Worm (Caenorhabditis elegans): ENCODE results near the gene ctns-1.

Gene ctns-1

DNA sequence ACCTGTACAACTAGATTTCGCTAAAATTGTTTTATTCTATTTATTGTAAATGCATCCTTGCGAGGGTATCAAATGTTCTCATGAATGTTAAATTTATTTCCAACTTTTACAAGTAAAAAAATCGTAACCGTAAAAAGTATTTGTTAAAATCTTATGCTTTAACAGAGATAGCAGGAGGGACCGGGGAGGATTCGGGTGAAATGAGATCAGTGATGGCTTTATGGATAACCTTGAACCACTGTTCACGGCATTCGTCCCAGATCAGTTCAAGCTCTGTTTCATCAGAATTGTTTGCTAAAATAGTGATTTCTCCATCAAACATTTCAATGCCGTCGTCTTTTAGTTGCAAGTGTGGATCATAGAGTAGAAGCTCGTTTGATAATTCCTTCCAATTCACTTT, 4.4 kb upstream of the ctns-1 start:
- TF ChIP-seq klf-2 (GFP tag; conservative IDR thresholded peaks at IDR 0.05): no peak
- no peak for TF ChIP-seq ztf-29 (GFP tag; IDR thresholded peaks at IDR 0.05)
- no peak for TF ChIP-seq med-1 (GFP tag; optimal IDR thresholded peaks at IDR 0.05; ENCODE audit: insufficient read depth)
- TF ChIP-seq flt-1 (GFP tag; IDR thresholded peaks at IDR 0.05): no peak
- TF ChIP-seq ref-1 (GFP tag; conservative IDR thresholded peaks at IDR 0.05): no peak
- no peak for TF ChIP-seq tab-1 (GFP tag; IDR thresholded peaks at IDR 0.05)

- no peak for TF ChIP-seq klf-2 (GFP tag; conservative IDR thresholded peaks at IDR 0.05)
- TF ChIP-seq med-1 (GFP tag; optimal IDR thresholded peaks at IDR 0.05; ENCODE audit: insufficient read depth): no peak
- TF ChIP-seq cog-1 (tag; optimal IDR thresholded peaks at IDR 0.05): no peak
- TF ChIP-seq flt-1 (GFP tag; IDR thresholded peaks at IDR 0.05): no peak
- TF ChIP-seq ztf-23 (GFP tag; IDR thresholded peaks at IDR 0.05): no peak
- TF ChIP-seq T22C8.4 (GFP tag; IDR thresholded peaks at IDR 0.05): no peak
- no peak for TF ChIP-seq ztf-29 (GFP tag; IDR thresholded peaks at IDR 0.05)
- no peak for TF ChIP-seq ref-1 (GFP tag; conservative IDR thresholded peaks at IDR 0.05)
- TF ChIP-seq tab-1 (GFP tag; IDR thresholded peaks at IDR 0.05): no peak
Observed at ce11 chrII:8138015-8138546, 1.4 kb upstream of the ctns-1 start, which contains the start of gene cdc-48.2. cdc-48.2 (plus strand) TSS chrII:8138496.

- TF ChIP-seq ztf-29 (GFP tag; IDR thresholded peaks at IDR 0.05): no peak
- 0 out of 2 replicates have a peak, but pooled peaks have one; percentile 32 for TF ChIP-seq ztf-23 (GFP tag; IDR thresholded peaks at IDR 0.05)
- peak; percentile 32 for TF ChIP-seq cog-1 (tag; optimal IDR thresholded peaks at IDR 0.05)
Observed at ce11 chrII:8137379-8137778, 661 bp upstream of the ctns-1 start.

DNA sequence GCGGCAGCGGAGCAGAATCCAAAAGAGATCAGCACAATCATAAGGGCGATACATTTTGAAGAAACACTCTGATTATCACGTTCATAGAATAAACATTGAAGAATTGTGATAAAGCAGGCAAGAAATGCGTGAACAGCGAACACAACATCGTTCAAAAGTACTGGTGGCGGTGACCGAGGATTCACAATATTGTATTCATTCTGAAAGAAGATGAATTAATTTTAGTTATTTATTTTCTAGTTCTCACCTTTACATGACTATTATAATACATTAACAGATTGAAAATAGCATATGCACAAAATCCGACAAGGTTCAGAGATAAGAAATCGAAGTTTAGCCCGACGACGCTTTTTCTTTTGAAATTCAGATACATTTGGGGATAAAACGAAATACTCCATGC, 765 bp downstream of the ctns-1 start:
- TF ChIP-seq med-1 (GFP tag; optimal IDR thresholded peaks at IDR 0.05; ENCODE audit: insufficient read depth) (no peak), flt-1 (GFP tag; IDR thresholded peaks at IDR 0.05) (no peak), T22C8.4 (GFP tag; IDR thresholded peaks at IDR 0.05) (no peak), ztf-23 (GFP tag; IDR thresholded peaks at IDR 0.05) (no peak), ref-1 (GFP tag; conservative IDR thresholded peaks at IDR 0.05) (no peak), ztf-29 (GFP tag; IDR thresholded peaks at IDR 0.05) (no peak), cog-1 (tag; optimal IDR thresholded peaks at IDR 0.05) (no peak), tab-1 (GFP tag; IDR thresholded peaks at IDR 0.05) (no peak), klf-2 (GFP tag; conservative IDR thresholded peaks at IDR 0.05) (no peak)

- TF ChIP-seq tab-1 (GFP tag; IDR thresholded peaks at IDR 0.05): 0 out of 2 replicates have a peak, but pooled peaks have one; percentile 25
- TF ChIP-seq flt-1 (GFP tag; IDR thresholded peaks at IDR 0.05): 0 out of 2 replicates have a peak, but pooled peaks have one; percentile 5
- TF ChIP-seq ref-1 (GFP tag; conservative IDR thresholded peaks at IDR 0.05): no peak
- TF ChIP-seq T22C8.4 (GFP tag; IDR thresholded peaks at IDR 0.05): no peak
- no peak for TF ChIP-seq klf-2 (GFP tag; conservative IDR thresholded peaks at IDR 0.05)
Observed at ce11 chrII:8131413-8131966, 5.2 kb downstream of the ctns-1 start.

DNA sequence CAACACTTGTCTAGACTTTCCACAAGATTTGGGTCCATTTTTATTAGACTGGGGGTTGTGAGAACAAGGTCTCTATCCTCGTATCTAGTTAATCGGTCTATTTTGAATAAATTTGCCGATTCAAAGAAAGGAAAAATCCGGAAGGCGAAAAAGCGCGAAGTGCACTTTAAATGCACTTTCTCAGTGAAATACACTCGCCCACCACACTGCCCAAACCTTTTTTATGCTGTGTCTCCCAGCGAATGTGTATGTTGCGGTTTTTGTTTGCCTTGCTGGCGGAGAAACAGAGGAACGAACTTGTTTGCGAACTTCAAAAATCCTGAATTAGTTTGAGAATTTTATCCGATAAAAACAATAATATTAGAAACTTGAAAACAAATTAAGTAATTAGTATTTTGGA, 5.9 kb downstream of the ctns-1 start:
- TF ChIP-seq ztf-29 (GFP tag; IDR thresholded peaks at IDR 0.05) (no peak), T22C8.4 (GFP tag; IDR thresholded peaks at IDR 0.05) (no peak), flt-1 (GFP tag; IDR thresholded peaks at IDR 0.05) (no peak), tab-1 (GFP tag; IDR thresholded peaks at IDR 0.05) (no peak), med-1 (GFP tag; optimal IDR thresholded peaks at IDR 0.05; ENCODE audit: insufficient read depth) (no peak), cog-1 (tag; optimal IDR thresholded peaks at IDR 0.05) (no peak), ztf-23 (GFP tag; IDR thresholded peaks at IDR 0.05) (no peak), ref-1 (GFP tag; conservative IDR thresholded peaks at IDR 0.05) (no peak), klf-2 (GFP tag; conservative IDR thresholded peaks at IDR 0.05) (no peak)

- no peak for TF ChIP-seq flt-1 (GFP tag; IDR thresholded peaks at IDR 0.05)
- TF ChIP-seq klf-2 (GFP tag; conservative IDR thresholded peaks at IDR 0.05): no peak
- no peak for TF ChIP-seq tab-1 (GFP tag; IDR thresholded peaks at IDR 0.05)
- TF ChIP-seq T22C8.4 (GFP tag; IDR thresholded peaks at IDR 0.05): no peak
- TF ChIP-seq ztf-29 (GFP tag; IDR thresholded peaks at IDR 0.05): no peak
Observed at ce11 chrII:8129495-8130010, 7.2 kb downstream of the ctns-1 start, which contains the start of gene ulp-4. ulp-4 (plus strand) TSS chrII:8129960.

- TF ChIP-seq T22C8.4 (GFP tag; IDR thresholded peaks at IDR 0.05) (no peak), tab-1 (GFP tag; IDR thresholded peaks at IDR 0.05) (no peak), ztf-29 (GFP tag; IDR thresholded peaks at IDR 0.05) (no peak), klf-2 (GFP tag; conservative IDR thresholded peaks at IDR 0.05) (no peak)
Observed at ce11 chrII:8129040-8129387, 7.7 kb downstream of the ctns-1 start.

- TF ChIP-seq med-1 (GFP tag; optimal IDR thresholded peaks at IDR 0.05; ENCODE audit: insufficient read depth) (no peak), ref-1 (GFP tag; conservative IDR thresholded peaks at IDR 0.05) (no peak), cog-1 (tag; optimal IDR thresholded peaks at IDR 0.05) (no peak), tab-1 (GFP tag; IDR thresholded peaks at IDR 0.05) (0 out of 2 replicates have a peak, but pooled peaks have one; percentile 49), flt-1 (GFP tag; IDR thresholded peaks at IDR 0.05) (0 out of 2 replicates have a peak, but pooled peaks have one; percentile 33), ztf-23 (GFP tag; IDR thresholded peaks at IDR 0.05) (peak; percentile 72), ztf-29 (GFP tag; IDR thresholded peaks at IDR 0.05) (no peak), T22C8.4 (GFP tag; IDR thresholded peaks at IDR 0.05) (no peak), klf-2 (GFP tag; conservative IDR thresholded peaks at IDR 0.05) (no peak)
Observed at ce11 chrII:8128273-8129039, 8.3 kb downstream of the ctns-1 start.

ce11 chrII:8127794-8128193, 8.9 kb downstream of the ctns-1 start:
- TF ChIP-seq T22C8.4 (GFP tag; IDR thresholded peaks at IDR 0.05): no peak
- no peak for TF ChIP-seq ref-1 (GFP tag; conservative IDR thresholded peaks at IDR 0.05)
- TF ChIP-seq ztf-23 (GFP tag; IDR thresholded peaks at IDR 0.05): no peak
- TF ChIP-seq med-1 (GFP tag; optimal IDR thresholded peaks at IDR 0.05; ENCODE audit: insufficient read depth): no peak
- TF ChIP-seq ztf-29 (GFP tag; IDR thresholded peaks at IDR 0.05): no peak
- no peak for TF ChIP-seq cog-1 (tag; optimal IDR thresholded peaks at IDR 0.05)
- no peak for TF ChIP-seq klf-2 (GFP tag; conservative IDR thresholded peaks at IDR 0.05)
- no peak for TF ChIP-seq flt-1 (GFP tag; IDR thresholded peaks at IDR 0.05)
- no peak for TF ChIP-seq tab-1 (GFP tag; IDR thresholded peaks at IDR 0.05)

Measured in whole organism, midembryonic.